Fruit fly (Drosophila melanogaster) Kc167 (cell line): ENCODE data around the gene CG5664.

ENCODE experiments used
- Sin3A ChIP-seq: fragments of >200 bp; optimal IDR thresholded peaks from 2 replicates; lab custom pipeline; 2018; ENCODE audit warnings: missing external identifiers
- h ChIP-seq: fragments of >200 bp; optimal IDR thresholded peaks from 3 replicates; lab custom pipeline; 2018; ENCODE audit warnings: missing external identifiers
- ttk ChIP-seq: sonication (Bioruptor generic); optimal IDR thresholded peaks from 2 replicates; lab custom pipeline; 2017; ENCODE audit warnings: missing external identifiers

- TF ChIP-seq h (lab: Kevin White, UChicago) = no peak
- no peak for TF ChIP-seq ttk (lab: Kevin White, UChicago)
- TF ChIP-seq Sin3A (lab: Kevin White, UChicago) = no peak
Observed at dm6 chr3L:21412140-21412539, 29.0 kb downstream of the CG5664 start.
